Worm (Caenorhabditis elegans): ENCODE measurements around the gene T19H12.15.
A peak's percentile ranks its signal among the peaks of the same experiment; 100 is the strongest.

T19H12.15 gene

DNA sequence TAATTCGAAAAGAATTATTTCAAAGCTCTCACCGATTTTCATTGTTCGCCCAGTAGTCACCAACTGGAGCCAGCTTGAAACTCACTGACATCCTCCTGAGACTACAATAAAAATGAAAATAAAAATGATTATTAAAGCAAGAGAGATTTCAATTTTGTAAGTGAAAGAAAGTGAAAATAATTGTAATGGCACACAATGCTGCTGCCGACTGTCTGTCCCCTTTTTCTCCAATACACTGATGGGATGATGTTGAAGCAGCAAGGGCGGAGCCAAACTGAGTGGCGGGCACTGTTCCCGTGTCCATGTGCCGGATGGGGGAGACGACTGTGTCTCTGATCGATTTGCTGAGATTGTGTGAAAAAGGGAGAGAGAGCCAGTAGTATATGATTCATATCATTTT is 44.9 kb downstream of the T19H12.15 start, which contains the start of gene C37H5.14:
Gene C37H5.14, minus strand, starts transcription at position 101 of the 400 bp plus-strand sequence.
- TF ChIP-seq zfh-2 (GFP tag; conservative IDR thresholded peaks at IDR 0.05) = peak; percentile 54; the same call in 1 of the 2 replicates
- no peak for TF ChIP-seq nhr-27 (tag; optimal IDR thresholded peaks at IDR 0.05)
